Worm (Caenorhabditis elegans) whole organism, young adult: ENCODE measurements around the gene cpt-2.

Source experiments
- F39B2.1 ChIP-seq: fragments of 200-800 bp; sonication (Bioruptor generic); IDR thresholded peaks from 2 replicates; pipeline ENCODE4 v1.3.6; 2022; ENCODE audit warnings: missing genetic modification reagents, missing genetic modification characterization, missing compliant biosample characterization
- ama-1 ChIP-seq, 3 experiments: fragments of 150-350 bp in 1 of 3; sonication (generic microtip) in 2 of 3; optimal IDR thresholded peaks; 2 replicates each; lab custom pipeline; 2014 to 2018; ENCODE audit warnings: missing biosample characterization in 2 of 3, missing genetic modification characterization in 2 of 3, missing genetic modification reagents in 2 of 3
- dpl-1 ChIP-seq: fragments of 150-350 bp; optimal IDR thresholded peaks from 2 replicates; lab custom pipeline; 2014; ENCODE audit warnings: missing biosample characterization, missing genetic modification reagents, missing genetic modification characterization
- him-1 ChIP-seq: sonication (generic microtip); optimal IDR thresholded peaks from 2 replicates; lab custom pipeline; 2016; ENCODE audit warnings: missing genotype, missing genetic modification reagents, missing genetic modification characterization, missing compliant biosample characterization
- hlh-12 ChIP-seq: sonication (generic microtip); optimal IDR thresholded peaks from 2 replicates; lab custom pipeline; 2016; ENCODE audit warnings: missing genetic modification characterization, missing compliant biosample characterization
- nfya-1 ChIP-seq: sonication (generic microtip); optimal IDR thresholded peaks from 2 replicates; lab custom pipeline; 2017; ENCODE audit warnings: antibody characterized with exemption, missing compliant biosample characterization, missing genetic modification characterization, borderline replicate concordance; ENCODE audit not compliant: insufficient read depth

DNA sequence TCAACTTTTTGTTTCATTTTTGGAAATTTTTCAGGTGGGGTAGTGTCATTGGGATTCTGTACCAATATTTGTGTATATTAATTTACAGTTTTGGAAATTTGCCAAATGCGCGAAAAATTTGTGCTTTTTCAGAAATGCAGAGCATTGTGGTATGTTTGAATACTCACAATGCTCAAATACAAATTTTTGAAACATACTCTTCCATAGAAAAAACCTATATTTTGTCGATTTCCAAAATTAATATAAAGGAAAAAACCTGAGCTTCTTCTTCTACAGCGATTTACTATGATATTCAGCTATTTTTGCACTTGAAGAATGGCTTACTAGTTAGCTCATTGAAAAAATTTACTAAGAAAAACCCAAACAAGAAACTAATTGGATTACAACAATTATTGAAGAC is 33.5 kb downstream of the cpt-2 start:
- no peak for TF ChIP-seq him-1
- TF ChIP-seq dpl-1, result no peak
- no peak for TF ChIP-seq F39B2.1 (GFP tag; lab: Robert Waterston, UW)
- no peak for TF ChIP-seq hlh-12 (tag; lab: Kevin White, UChicago)
- TF ChIP-seq nfya-1, result no peak
- TF ChIP-seq ama-1 (optimal IDR thresholded peaks at IDR 0.05; lab: Kevin White, UChicago), result no peak
- TF ChIP-seq ama-1 (GFP tag; optimal IDR thresholded peaks at IDR 0.05; lab: Kevin White, UChicago), result no peak
